Fruit fly (Drosophila melanogaster): ENCODE measurements around the gene CG32365.

CG32365 gene

dm6 chr3L:7883298-7883697 is 14.5 kb downstream of the CG32365 start (continued):
- TF ChIP-seq sob (GFP tag; IDR thresholded peaks at IDR 0.05) (no peak; the same call in 1 of the 2 replicates), Hr51 (GFP tag; optimal IDR thresholded peaks at IDR 0.05) (peak in 1 of 2 experiments; percentile 56), CG1832 (GFP tag; optimal IDR thresholded peaks at IDR 0.05) (no peak), NFAT (GFP tag; IDR thresholded peaks at IDR 0.05) (no peak), Drgx (GFP tag; IDR thresholded peaks at IDR 0.05) (peak; percentile 30; the same call in 1 of the 2 replicates), kay (GFP tag; optimal IDR thresholded peaks at IDR 0.05) (no peak), CG15073 (GFP tag; optimal IDR thresholded peaks at IDR 0.05) (no peak), CG18011 (GFP tag; optimal IDR thresholded peaks at IDR 0.05) (no peak), Jarid2 (GFP tag; optimal IDR thresholded peaks at IDR 0.05) (no peak), sens-2 (GFP tag; IDR thresholded peaks at IDR 0.05) (no peak), eyg (GFP tag; optimal IDR thresholded peaks at IDR 0.05) (no peak), CG6272 (GFP tag; IDR thresholded peaks at IDR 0.05) (no peak), lola (GFP tag; optimal IDR thresholded peaks at IDR 0.05) (no peak), bsh (GFP tag; optimal IDR thresholded peaks at IDR 0.05) (peak in 1 of 2 experiments; percentile 29), CG11085 (GFP tag; IDR thresholded peaks at IDR 0.05) (no peak), Ada2b (GFP tag; IDR thresholded peaks at IDR 0.05) (no peak), yki (optimal IDR thresholded peaks at IDR 0.05) (no peak), Opbp (GFP tag; IDR thresholded peaks at IDR 0.05; ENCODE audit: partially characterized antibody) (no peak), CrebB (tag; optimal IDR thresholded peaks at IDR 0.05) (no peak), klu (GFP tag; IDR thresholded peaks at IDR 0.05) (no peak), nom (GFP tag; optimal IDR thresholded peaks at IDR 0.05) (no peak), Dref (GFP tag; IDR thresholded peaks at IDR 0.05) (no peak), usp (GFP tag; optimal IDR thresholded peaks at IDR 0.05) (no peak), Dbx (GFP tag; IDR thresholded peaks at IDR 0.05) (no peak), wdn (GFP tag; IDR thresholded peaks at IDR 0.05) (no peak), CG13296 (GFP tag; optimal IDR thresholded peaks at IDR 0.05) (no peak), CG10979 (tag; optimal IDR thresholded peaks at IDR 0.05) (no peak), ap (GFP tag; IDR thresholded peaks at IDR 0.05) (peak; percentile 19; the same call in 1 of the 2 replicates), CG8359 (GFP tag; optimal IDR thresholded peaks at IDR 0.05; ENCODE audit: borderline replicate concordance) (no peak), lbe (GFP tag; optimal IDR thresholded peaks at IDR 0.05) (no peak), Abd-B (GFP tag; optimal IDR thresholded peaks at IDR 0.05) (no peak), Awh (GFP tag; IDR thresholded peaks at IDR 0.05) (no peak), Aef1 (GFP tag; IDR thresholded peaks at IDR 0.05) (no peak; the same call in 2 of the 3 replicates), wek (GFP tag; optimal IDR thresholded peaks at IDR 0.05) (no peak), ssp (GFP tag; IDR thresholded peaks at IDR 0.05) (0 out of 2 replicates have a peak, but pooled peaks have one; percentile 16), CG7556 (GFP tag; optimal IDR thresholded peaks at IDR 0.05) (peak; percentile 7), zf30C (GFP tag; optimal IDR thresholded peaks at IDR 0.05) (no peak), ham (GFP tag; IDR thresholded peaks at IDR 0.05) (no peak), Elba2 (GFP tag; optimal IDR thresholded peaks at IDR 0.05) (no peak), ab (GFP tag; optimal IDR thresholded peaks at IDR 0.05) (no peak), tio (GFP tag; optimal IDR thresholded peaks at IDR 0.05) (no peak), chn (GFP tag; optimal IDR thresholded peaks at IDR 0.05) (no peak), cg (GFP tag; optimal IDR thresholded peaks at IDR 0.05) (no peak), CG9727 (GFP tag; optimal IDR thresholded peaks at IDR 0.05) (no peak), tap (tag; optimal IDR thresholded peaks at IDR 0.05) (no peak), CG1792 (GFP tag; optimal IDR thresholded peaks at IDR 0.05) (no peak), luna (GFP tag; optimal IDR thresholded peaks at IDR 0.05) (no peak), Hr3 (GFP tag; optimal IDR thresholded peaks at IDR 0.05) (peak; percentile 21), NfI (GFP tag; optimal IDR thresholded peaks at IDR 0.05) (no peak), CG4424 (GFP tag; optimal IDR thresholded peaks at IDR 0.05) (no peak), ara (GFP tag; IDR thresholded peaks at IDR 0.05) (peak; percentile 67; the same call in 1 of the 2 replicates), Med (GFP tag) (no peak)

All from whole organism, embryonic.